Worm (Caenorhabditis elegans) whole organism, dauer: ENCODE results near the gene F35B3.7.

ENCODE experiments used
- unc-62 ChIP-seq: sonication (generic microtip); optimal IDR thresholded peaks from 2 replicates; lab custom pipeline; 2017; ENCODE audit warnings: missing biosample characterization, missing genetic modification reagents, missing genetic modification characterization

F35B3.7 gene

ce11 chrX:16993524-16993923 is 49.4 kb downstream of the F35B3.7 start:
- TF ChIP-seq unc-62, result no peak

ce11 chrX:16991437-16991836 is 51.4 kb downstream of the F35B3.7 start:
- no peak for TF ChIP-seq unc-62

- no peak for TF ChIP-seq unc-62
Observed at ce11 chrX:16988367-16988766, 54.5 kb downstream of the F35B3.7 start.
